Fruit fly (Drosophila melanogaster): ENCODE data around the gene CG31626.
A peak's percentile ranks its signal among the peaks of the same experiment; 100 is the strongest.

Gene CG31626

dm6 chr2L:21250519-21251336 lies 14.2 kb upstream of the CG31626 start (continued):
- TF ChIP-seq CG11085 (GFP tag; IDR thresholded peaks at IDR 0.05) (no peak), tgo (GFP tag; IDR thresholded peaks at IDR 0.05) (no peak), gcm (GFP tag; optimal IDR thresholded peaks at IDR 0.05) (no peak), CG8944 (GFP tag; optimal IDR thresholded peaks at IDR 0.05) (no peak), CG13424 (tag; optimal IDR thresholded peaks at IDR 0.05) (no peak), GATAe (GFP tag; conservative IDR thresholded peaks at IDR 0.05) (no peak), CkIIα-i1 (GFP tag; IDR thresholded peaks at IDR 0.05) (no peak), CG12659 (GFP tag; optimal IDR thresholded peaks at IDR 0.05) (no peak), pum (GFP tag; optimal IDR thresholded peaks at IDR 0.05) (no peak), CG16815 (GFP tag; optimal IDR thresholded peaks at IDR 0.05) (no peak), CG4424 (GFP tag; optimal IDR thresholded peaks at IDR 0.05) (no peak), salm (tag; optimal IDR thresholded peaks at IDR 0.05) (no peak), CG18619 (GFP tag; optimal IDR thresholded peaks at IDR 0.05) (no peak), CG14667 (GFP tag; IDR thresholded peaks at IDR 0.05) (no peak), ken (GFP tag; IDR thresholded peaks at IDR 0.05) (no peak), Stat92E (GFP tag; optimal IDR thresholded peaks at IDR 0.05) (no peak), wek (GFP tag; optimal IDR thresholded peaks at IDR 0.05) (no peak), gce (GFP tag; IDR thresholded peaks at IDR 0.05) (no peak), CG15514 (GFP tag; optimal IDR thresholded peaks at IDR 0.05) (no peak), Fer1 (GFP tag; optimal IDR thresholded peaks at IDR 0.05) (peak; percentile 28), Lhr (GFP tag; optimal IDR thresholded peaks at IDR 0.05) (no peak), CG17612 (GFP tag; IDR thresholded peaks at IDR 0.05) (no peak), CG1603 (tag; optimal IDR thresholded peaks at IDR 0.05) (no peak), Oli (tag; optimal IDR thresholded peaks at IDR 0.05) (no peak), HLHmδ (GFP tag; optimal IDR thresholded peaks at IDR 0.05) (no peak), inv (GFP tag; IDR thresholded peaks at IDR 0.05; ENCODE audit: partially characterized antibody) (no peak), gfzf (GFP tag; optimal IDR thresholded peaks at IDR 0.05) (no peak), sens (GFP tag) (peak; percentile 60), gem (tag; optimal IDR thresholded peaks at IDR 0.05) (no peak), ems (GFP tag; optimal IDR thresholded peaks at IDR 0.05) (no peak), Pdp1 (GFP tag; optimal IDR thresholded peaks at IDR 0.05) (no peak), Doc2 (GFP tag; IDR thresholded peaks at IDR 0.05) (no peak), da (GFP tag; optimal IDR thresholded peaks at IDR 0.05) (no peak), CG17385 (GFP tag; optimal IDR thresholded peaks at IDR 0.05) (peak; percentile 96), CG11696 (GFP tag; IDR thresholded peaks at IDR 0.05) (no peak), CG3407 (GFP tag; optimal IDR thresholded peaks at IDR 0.05) (no peak), Chrac-16 (GFP tag; optimal IDR thresholded peaks at IDR 0.05) (no peak), Doc3 (GFP tag; IDR thresholded peaks at IDR 0.05; ENCODE audit: partially characterized antibody) (no peak), CG10565 (GFP tag; optimal IDR thresholded peaks at IDR 0.05) (no peak), Gug (GFP tag; IDR thresholded peaks at IDR 0.05) (no peak), Ets65A (GFP tag) (no peak), Ada2b (GFP tag; IDR thresholded peaks at IDR 0.05) (no peak), H2.0 (GFP tag; IDR thresholded peaks at IDR 0.05) (no peak), ewg (GFP tag; optimal IDR thresholded peaks at IDR 0.05) (peak; percentile 75), Hey (tag; optimal IDR thresholded peaks at IDR 0.05) (no peak), B-H1 (GFP tag; IDR thresholded peaks at IDR 0.05) (no peak), CG1647 (GFP tag; optimal IDR thresholded peaks at IDR 0.05) (no peak), sr (GFP tag; IDR thresholded peaks at IDR 0.05) (no peak; the same call in 1 of the 3 replicates), Usf (GFP tag; optimal IDR thresholded peaks at IDR 0.05) (no peak), CG33213 (GFP tag; optimal IDR thresholded peaks at IDR 0.05) (no peak)

Data from whole organism, embryonic.